Worm (Caenorhabditis elegans) whole organism, early embryonic: ENCODE data around the gene mam-6.

Experiments
- B0310.2 ChIP-seq: sonication (generic microtip); optimal IDR thresholded peaks from 2 replicates; lab custom pipeline; 2016; ENCODE audit warnings: mild to moderate bottlenecking, missing genetic modification characterization, missing compliant biosample characterization
- F13C5.2 ChIP-seq: sonication (generic microtip); optimal IDR thresholded peaks from 2 replicates; lab custom pipeline; 2017; ENCODE audit warnings: mild to moderate bottlenecking, missing genetic modification characterization, inconsistent platforms, missing compliant biosample characterization
- aly-1 ChIP-seq: sonication (generic microtip); optimal IDR thresholded peaks from 2 replicates; lab custom pipeline; 2016; ENCODE audit warnings: missing genetic modification characterization, missing compliant biosample characterization
- ama-1 ChIP-seq: fragments of 150-350 bp; optimal IDR thresholded peaks from 2 replicates; lab custom pipeline; 2014
- ceh-13 ChIP-seq: fragments of 200-800 bp; sonication (Bioruptor generic); optimal IDR thresholded peaks from 2 replicates; lab custom pipeline; 2018; ENCODE audit warnings: mild to moderate bottlenecking, missing genetic modification characterization, missing compliant biosample characterization
- ceh-36 ChIP-seq: sonication (generic microtip); optimal IDR thresholded peaks from 2 replicates; lab custom pipeline; 2016; ENCODE audit warnings: missing genetic modification characterization, inconsistent platforms, missing compliant biosample characterization
- ets-7 ChIP-seq: sonication (generic microtip); optimal IDR thresholded peaks from 2 replicates; lab custom pipeline; 2016; ENCODE audit warnings: missing genotype, missing genetic modification characterization, missing compliant biosample characterization
- flt-1 ChIP-seq: fragments of 200-800 bp; sonication (Bioruptor generic); IDR thresholded peaks from 2 replicates; pipeline ENCODE4 v1.3.6; 2022; ENCODE audit warnings: missing genetic modification characterization, missing compliant biosample characterization
- hmbx-1 ChIP-seq: sonication (generic microtip); optimal IDR thresholded peaks from 2 replicates; lab custom pipeline; 2016; ENCODE audit warnings: mild to moderate bottlenecking, missing genetic modification characterization, missing compliant biosample characterization
- hmg-4 ChIP-seq: fragments of 200-800 bp; sonication (Bioruptor generic); optimal IDR thresholded peaks from 2 replicates; lab custom pipeline; 2018; ENCODE audit warnings: mild to moderate bottlenecking, missing genetic modification characterization, missing compliant biosample characterization
- hnd-1 ChIP-seq: sonication (generic microtip); optimal IDR thresholded peaks from 2 replicates; lab custom pipeline; 2016; ENCODE audit warnings: missing genetic modification characterization, missing compliant biosample characterization
- pes-1 ChIP-seq: fragments of 200-800 bp; sonication (Bioruptor generic); IDR thresholded peaks from 2 replicates; pipeline ENCODE4 v1.3.6; 2022; ENCODE audit warnings: missing genetic modification reagents, missing genetic modification characterization, missing compliant biosample characterization
- scrt-1 ChIP-seq: fragments of 200-800 bp; sonication (Bioruptor generic); IDR thresholded peaks from 2 replicates; pipeline ENCODE4 v1.3.6; 2022; ENCODE audit warnings: missing genetic modification characterization, missing compliant biosample characterization
- sea-1 ChIP-seq: fragments of 200-800 bp; sonication (Bioruptor generic); conservative IDR thresholded peaks from 2 replicates; pipeline ENCODE4 v1.3.6; 2022; ENCODE audit warnings: missing genetic modification characterization, missing compliant biosample characterization
- tbx-11 ChIP-seq: fragments of 200-800 bp; sonication (Bioruptor generic); IDR thresholded peaks from 2 replicates; pipeline ENCODE4 v1.3.6; 2022; ENCODE audit warnings: missing genetic modification characterization, missing compliant biosample characterization
- tbx-37 ChIP-seq: fragments of 200-800 bp; sonication (Bioruptor generic); conservative IDR thresholded peaks from 2 replicates; pipeline ENCODE4 v1.3.6; 2022; ENCODE audit warnings: missing genetic modification reagents, missing genetic modification characterization, missing compliant biosample characterization
- tra-4 ChIP-seq: sonication (generic microtip); optimal IDR thresholded peaks from 2 replicates; lab custom pipeline; 2017; ENCODE audit warnings: missing genetic modification characterization, missing compliant biosample characterization

The mam-6 gene

DNA sequence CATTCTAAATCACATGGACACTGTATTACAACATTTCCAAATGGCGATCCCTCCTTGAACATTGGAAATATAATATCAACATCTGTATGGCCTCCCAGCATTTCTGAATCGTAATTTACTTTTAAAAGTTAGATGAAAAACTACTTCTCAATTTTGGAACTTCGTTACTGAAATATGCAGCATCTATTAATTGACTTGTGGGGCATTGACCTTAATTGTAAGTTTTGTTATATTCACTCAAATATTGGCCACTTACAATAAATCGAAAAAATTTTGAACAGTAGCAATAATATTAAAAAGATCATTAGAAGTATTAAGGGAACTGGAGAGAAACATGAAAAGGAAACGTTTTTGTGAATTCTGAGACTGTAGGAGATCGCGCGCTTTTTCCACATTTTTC is at the start of gene mam-6:
mam-6 (minus strand) TSS at position 101 of the 400 bp plus-strand sequence.
- TF ChIP-seq hnd-1 (tag; lab: Kevin White, UChicago) (no peak), flt-1 (no peak), sea-1 (GFP tag; lab: Robert Waterston, UW) (no peak), hmbx-1 (tag; lab: Kevin White, UChicago) (no peak), ceh-36 (no peak), ets-7 (tag; lab: Kevin White, UChicago) (no peak), F13C5.2 (tag; lab: Kevin White, UChicago) (no peak), tbx-37 (GFP tag; lab: Robert Waterston, UW) (no peak), ama-1 (lab: Kevin White, UChicago) (no peak), hmg-4 (GFP tag; lab: Kevin White, UChicago) (no peak), ceh-13 (GFP tag; lab: Kevin White, UChicago) (no peak), pes-1 (GFP tag; lab: Robert Waterston, UW) (no peak), tra-4 (tag; lab: Kevin White, UChicago) (no peak), tbx-11 (GFP tag; lab: Robert Waterston, UW) (no peak), aly-1 (tag; lab: Kevin White, UChicago) (no peak), scrt-1 (GFP tag; lab: Robert Waterston, UW) (no peak), B0310.2 (tag; lab: Kevin White, UChicago) (no peak)

DNA sequence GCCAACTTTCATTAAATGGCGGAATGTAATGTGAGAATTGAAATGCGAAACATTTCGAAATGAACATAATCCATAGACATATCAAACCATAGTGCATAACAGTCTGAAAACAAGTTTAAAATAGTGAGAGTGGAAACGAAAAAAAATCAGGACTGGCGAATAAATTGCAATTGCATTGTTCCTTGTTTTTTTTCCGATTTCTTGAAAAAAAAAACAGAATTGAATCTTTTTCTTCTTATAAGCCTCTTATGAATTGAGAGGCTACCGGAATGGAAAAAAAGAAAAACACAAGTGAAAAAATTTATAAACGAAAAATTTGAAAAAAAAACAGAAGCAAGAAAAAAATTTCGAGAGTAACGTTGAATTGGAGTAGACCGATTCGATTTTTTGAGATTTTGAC is 47.4 kb upstream of the mam-6 start, which contains the start of gene R07D5.2:
R07D5.2 (minus strand) TSS at position 101 of the 400 bp plus-strand sequence.
- TF ChIP-seq aly-1 (tag; lab: Kevin White, UChicago) (no peak), tbx-37 (GFP tag; lab: Robert Waterston, UW) (no peak), flt-1 (no peak), ceh-36 (no peak), hnd-1 (tag; lab: Kevin White, UChicago) (no peak), ceh-13 (GFP tag; lab: Kevin White, UChicago) (no peak), ets-7 (tag; lab: Kevin White, UChicago) (no peak), tbx-11 (GFP tag; lab: Robert Waterston, UW) (no peak), B0310.2 (tag; lab: Kevin White, UChicago) (no peak), ama-1 (lab: Kevin White, UChicago) (no peak), tra-4 (tag; lab: Kevin White, UChicago) (no peak), sea-1 (GFP tag; lab: Robert Waterston, UW) (no peak), scrt-1 (GFP tag; lab: Robert Waterston, UW) (no peak), hmg-4 (GFP tag; lab: Kevin White, UChicago) (no peak), hmbx-1 (tag; lab: Kevin White, UChicago) (no peak)

DNA sequence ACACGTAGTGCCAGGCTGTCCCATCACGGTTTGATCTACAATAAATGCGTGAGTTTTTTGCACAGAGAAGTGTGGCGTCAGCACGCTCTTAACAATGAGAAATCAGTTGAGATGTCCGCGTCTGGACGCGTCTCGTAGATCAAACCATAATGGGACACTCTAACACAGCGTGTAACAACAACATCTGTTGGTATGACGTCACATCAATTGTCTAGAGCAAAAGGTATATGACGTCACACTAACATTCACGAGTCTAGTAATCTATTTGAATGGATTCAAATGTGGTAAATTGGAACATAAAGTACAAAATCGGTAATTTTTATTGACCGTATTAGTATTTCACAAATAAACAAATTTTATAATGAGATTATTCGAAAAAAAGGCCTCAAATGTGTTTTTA is 46.6 kb upstream of the mam-6 start:
- TF ChIP-seq F13C5.2 (tag; lab: Kevin White, UChicago) (no peak), ama-1 (lab: Kevin White, UChicago) (no peak), scrt-1 (GFP tag; lab: Robert Waterston, UW) (no peak), pes-1 (GFP tag; lab: Robert Waterston, UW) (no peak)

DNA sequence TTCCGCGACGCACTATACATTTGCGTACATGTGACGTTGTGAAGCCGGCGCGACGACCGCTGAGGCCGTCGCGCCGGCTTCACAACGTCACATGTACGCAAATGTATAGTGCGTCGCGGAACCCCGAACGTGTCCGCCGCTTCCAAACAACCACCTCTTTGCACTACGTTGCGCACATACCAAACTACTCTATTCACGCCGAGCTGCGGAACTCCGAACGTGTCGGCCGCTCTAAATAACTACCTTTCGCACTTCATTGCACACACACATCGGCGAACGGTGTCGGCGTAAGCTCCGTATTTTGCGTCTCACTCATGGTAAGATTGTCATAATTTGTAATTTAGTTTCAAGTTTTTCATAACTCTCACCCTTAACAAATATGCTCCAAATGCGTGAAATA is 43.0 kb upstream of the mam-6 start:
- TF ChIP-seq ama-1 (lab: Kevin White, UChicago): no peak
- no peak for TF ChIP-seq hmbx-1 (tag; lab: Kevin White, UChicago)

DNA sequence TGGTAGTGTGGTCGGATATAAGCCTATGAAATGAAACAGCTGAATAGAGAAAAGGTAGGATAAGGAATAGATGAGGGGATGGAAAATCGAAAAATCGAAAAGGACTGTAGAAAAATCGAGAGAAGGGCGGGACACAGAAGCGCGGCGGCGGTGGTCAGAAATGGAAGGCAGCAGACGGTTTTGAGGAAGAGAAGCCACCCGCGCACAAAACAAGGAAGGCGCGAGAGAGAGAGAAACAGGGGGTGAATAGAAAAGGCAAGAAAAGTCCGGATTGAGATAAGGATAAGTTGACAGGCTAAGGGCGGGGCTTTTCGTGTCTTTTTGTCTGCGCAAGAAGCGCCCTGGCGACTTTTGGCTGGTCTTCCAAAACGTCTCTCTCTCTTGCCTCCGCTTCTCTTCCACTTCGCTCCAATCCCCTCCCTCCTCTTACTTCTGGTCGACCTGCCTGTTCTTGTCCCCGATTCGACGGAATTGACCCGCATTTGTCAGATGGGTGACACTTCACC is 38.7 kb upstream of the mam-6 start, which contains the start of gene mlt-9:
mlt-9 (minus strand) TSS at position 51 of the 506 bp plus-strand sequence.
- TF ChIP-seq ceh-36: no peak
- no peak for TF ChIP-seq tbx-11 (GFP tag; lab: Robert Waterston, UW)
- TF ChIP-seq sea-1 (GFP tag; lab: Robert Waterston, UW): no peak
- peak; percentile 20 for TF ChIP-seq aly-1 (tag; lab: Kevin White, UChicago)
- no peak for TF ChIP-seq B0310.2 (tag; lab: Kevin White, UChicago)

DNA sequence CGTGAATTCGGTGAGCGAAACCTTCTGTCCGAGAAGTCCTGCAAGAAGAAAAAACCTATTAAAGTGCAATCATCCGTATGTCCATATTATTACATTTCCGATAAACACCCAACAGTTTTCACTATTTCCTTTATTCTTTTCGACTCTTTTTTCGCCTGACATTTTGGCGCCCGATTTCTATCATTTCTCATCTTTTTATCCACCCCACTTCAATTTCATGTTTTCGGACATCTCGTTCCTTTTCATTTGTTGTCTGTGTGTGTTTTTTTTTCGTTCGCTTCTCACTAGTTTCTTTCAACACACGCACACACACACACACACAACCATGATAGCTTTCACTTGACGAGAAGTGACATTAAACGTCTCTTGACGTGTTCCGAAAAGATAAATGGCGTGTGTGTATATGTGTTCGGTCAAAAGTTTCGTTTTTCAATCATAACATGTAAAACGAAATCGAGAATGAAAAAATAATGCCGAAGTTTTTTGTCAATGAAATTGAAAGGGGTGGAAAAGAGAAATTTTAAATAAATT is 35.9 kb upstream of the mam-6 start:
- TF ChIP-seq hmg-4 (GFP tag; lab: Kevin White, UChicago): no peak
- no peak for TF ChIP-seq tbx-11 (GFP tag; lab: Robert Waterston, UW)
- no peak for TF ChIP-seq sea-1 (GFP tag; lab: Robert Waterston, UW)
- TF ChIP-seq hmbx-1 (tag; lab: Kevin White, UChicago): no peak
- no peak for TF ChIP-seq ama-1 (lab: Kevin White, UChicago)

DNA sequence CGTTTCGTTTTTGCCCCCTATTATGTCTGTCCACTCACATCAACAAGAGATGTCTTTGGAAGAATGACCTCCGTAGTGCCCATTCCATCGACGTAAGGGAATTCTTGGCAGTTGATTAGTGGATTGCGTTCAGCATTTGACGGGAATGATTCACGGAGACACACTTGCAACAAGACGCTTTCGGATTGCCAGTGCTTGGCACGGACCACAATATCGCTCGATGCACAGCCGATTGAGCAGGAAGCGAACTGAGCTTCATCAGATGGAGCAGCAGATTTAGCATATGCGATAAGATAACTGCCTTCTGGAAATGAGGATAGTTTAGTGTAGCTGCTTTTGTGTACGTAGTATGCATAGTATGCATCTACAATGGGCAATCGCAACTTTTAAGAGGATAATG is 34.3 kb upstream of the mam-6 start:
- TF ChIP-seq tra-4 (tag; lab: Kevin White, UChicago) (no peak), aly-1 (tag; lab: Kevin White, UChicago) (no peak), ets-7 (tag; lab: Kevin White, UChicago) (no peak), F13C5.2 (tag; lab: Kevin White, UChicago) (no peak), ama-1 (lab: Kevin White, UChicago) (no peak), B0310.2 (tag; lab: Kevin White, UChicago) (no peak), ceh-36 (no peak), pes-1 (GFP tag; lab: Robert Waterston, UW) (no peak), hnd-1 (tag; lab: Kevin White, UChicago) (no peak), flt-1 (no peak), hmg-4 (GFP tag; lab: Kevin White, UChicago) (no peak), sea-1 (GFP tag; lab: Robert Waterston, UW) (no peak), tbx-11 (GFP tag; lab: Robert Waterston, UW) (no peak), ceh-13 (GFP tag; lab: Kevin White, UChicago) (no peak), hmbx-1 (tag; lab: Kevin White, UChicago) (no peak), tbx-37 (GFP tag; lab: Robert Waterston, UW) (no peak)
